Fruit fly (Drosophila melanogaster) whole organism, embryonic: ENCODE measurements around the gene kri.

Source experiments
- Atf3 ChIP-seq: fragments of 200-800 bp; sonication (Bioruptor generic); optimal IDR thresholded peaks from 3 replicates; lab custom pipeline; 2016; ENCODE audit warnings: missing biosample characterization, missing genetic modification characterization
- CG10543 ChIP-seq: fragments of 200-800 bp; sonication (Bioruptor generic); optimal IDR thresholded peaks from 3 replicates; lab custom pipeline; 2017; ENCODE audit warnings: missing biosample characterization, mild to moderate bottlenecking, missing genetic modification characterization, moderate library complexity
- CG11456 ChIP-seq: fragments of 200-800 bp; sonication (Bioruptor generic); IDR thresholded peaks from 3 replicates; pipeline ENCODE4 v1.3.6; 2022; ENCODE audit warnings: missing biosample characterization, missing genetic modification characterization
- CG11696 ChIP-seq: fragments of 200-800 bp; sonication (Bioruptor generic); IDR thresholded peaks from 2 replicates; pipeline ENCODE4 v1.3.6; 2022; ENCODE audit warnings: missing biosample characterization, missing genetic modification characterization
- CG15073 ChIP-seq: fragments of 200-800 bp; sonication (Bioruptor generic); optimal IDR thresholded peaks from 2 replicates; lab custom pipeline; 2016; ENCODE audit warnings: missing biosample characterization, missing genetic modification characterization
- CG16813 ChIP-seq: fragments of 200-800 bp; sonication (Bioruptor generic); IDR thresholded peaks from 3 replicates; pipeline ENCODE4 v1.3.6; 2022; ENCODE audit warnings: missing biosample characterization, missing genetic modification characterization; ENCODE audit not compliant: partially characterized antibody
- CG17186 ChIP-seq: fragments of 200-800 bp; sonication (Bioruptor generic); optimal IDR thresholded peaks from 3 replicates; lab custom pipeline; 2017; ENCODE audit warnings: missing biosample characterization, missing genetic modification reagents, missing genetic modification characterization
- CG17359 ChIP-seq: fragments of 200-800 bp; sonication (Bioruptor generic); optimal IDR thresholded peaks from 3 replicates; lab custom pipeline; 2018; ENCODE audit warnings: missing biosample characterization, mild to moderate bottlenecking, missing genetic modification characterization, moderate library complexity
- CG2199 ChIP-seq: fragments of 200-800 bp; sonication (Bioruptor generic); IDR thresholded peaks from 3 replicates; pipeline ENCODE4 v1.3.6; 2022; ENCODE audit warnings: missing biosample characterization, missing genetic modification characterization
- CG30020 ChIP-seq: fragments of 200-800 bp; optimal IDR thresholded peaks from 2 replicates; lab custom pipeline; 2019; ENCODE audit warnings: missing biosample characterization, mild to moderate bottlenecking, missing genetic modification characterization, moderate library complexity
- CG4730 ChIP-seq: fragments of 200-800 bp; sonication (Bioruptor generic); IDR thresholded peaks from 2 replicates; pipeline ENCODE4 v1.3.6; 2022; ENCODE audit warnings: missing biosample characterization, missing genetic modification characterization
- CG5953 ChIP-seq: fragments of 200-800 bp; sonication (Bioruptor generic); IDR thresholded peaks from 2 replicates; pipeline ENCODE4 v1.3.6; 2022; ENCODE audit warnings: missing biosample characterization, missing genetic modification characterization
- CG7372 ChIP-seq: fragments of 200-800 bp; sonication (Bioruptor generic); IDR thresholded peaks from 2 replicates; pipeline ENCODE4 v1.3.6; 2022; ENCODE audit warnings: missing biosample characterization, missing genetic modification characterization
- CG7963 ChIP-seq: fragments of 200-800 bp; sonication (Bioruptor generic); IDR thresholded peaks from 3 replicates; pipeline ENCODE4 v1.3.6; 2022; ENCODE audit warnings: missing biosample characterization, missing genetic modification characterization; ENCODE audit not compliant: partially characterized antibody
- CG8765 ChIP-seq: fragments of 200-800 bp; sonication (Bioruptor generic); IDR thresholded peaks from 2 replicates; pipeline ENCODE4 v1.3.6; 2022; ENCODE audit warnings: missing biosample characterization, missing genetic modification characterization
- CG9817 ChIP-seq: fragments of 200-800 bp; sonication (Bioruptor generic); optimal IDR thresholded peaks from 2 replicates; lab custom pipeline; 2018; ENCODE audit warnings: missing biosample characterization, mild to moderate bottlenecking, missing genetic modification characterization, moderate library complexity
- Camta ChIP-seq: fragments of 200-800 bp; sonication (Bioruptor generic); optimal IDR thresholded peaks from 2 replicates; lab custom pipeline; 2016; ENCODE audit warnings: missing biosample characterization, missing genetic modification characterization
- Dip3 ChIP-seq: fragments of 200-800 bp; sonication (Bioruptor generic); optimal IDR thresholded peaks from 3 replicates; lab custom pipeline; 2016; ENCODE audit warnings: missing biosample characterization, missing genetic modification characterization
- Doc2 ChIP-seq: fragments of 200-800 bp; sonication (Bioruptor generic); IDR thresholded peaks from 2 replicates; pipeline ENCODE4 v1.3.6; 2022; ENCODE audit warnings: missing biosample characterization, missing genetic modification characterization
- E2f2 ChIP-seq: fragments of 200-800 bp; sonication (Bioruptor generic); IDR thresholded peaks from 2 replicates; pipeline ENCODE4 v1.3.6; 2022; ENCODE audit warnings: missing biosample characterization, missing genetic modification characterization
- H15 ChIP-seq: fragments of 200-800 bp; sonication (Bioruptor generic); IDR thresholded peaks from 3 replicates; pipeline ENCODE4 v1.3.6; 2022; ENCODE audit warnings: missing biosample characterization, missing genetic modification characterization
- HLH4C ChIP-seq: fragments of 200-800 bp; sonication (Bioruptor generic); IDR thresholded peaks from 3 replicates; pipeline ENCODE4 v1.3.6; 2022; ENCODE audit warnings: missing biosample characterization, missing genetic modification characterization; ENCODE audit not compliant: partially characterized antibody
- Kr ChIP-seq: fragments of 200-800 bp; sonication (Bioruptor generic); optimal IDR thresholded peaks from 2 replicates; lab custom pipeline; 2017; ENCODE audit warnings: missing biosample characterization, mild to moderate bottlenecking, missing genetic modification characterization
- Max ChIP-seq: fragments of 200-800 bp; sonication (Bioruptor generic); optimal IDR thresholded peaks from 2 replicates; lab custom pipeline; 2016; ENCODE audit warnings: missing biosample characterization, mild to moderate bottlenecking, missing genetic modification characterization
- NC2β ChIP-seq: fragments of 200-800 bp; sonication (Bioruptor generic); optimal IDR thresholded peaks from 2 replicates; lab custom pipeline; 2016; ENCODE audit warnings: missing biosample characterization, missing genetic modification characterization
- NFAT ChIP-seq: fragments of 200-800 bp; sonication (Bioruptor generic); IDR thresholded peaks from 2 replicates; pipeline ENCODE4 v1.3.6; 2022; ENCODE audit warnings: missing biosample characterization, missing genetic modification characterization
- Rfx ChIP-seq: fragments of 200-800 bp; sonication (Bioruptor generic); IDR thresholded peaks from 2 replicates; pipeline ENCODE4 v1.3.6; 2022; ENCODE audit warnings: missing biosample characterization, missing genetic modification characterization
- Six4 ChIP-seq: fragments of 200-800 bp; sonication (Bioruptor generic); optimal IDR thresholded peaks from 2 replicates; lab custom pipeline; 2016; ENCODE audit warnings: missing biosample characterization, missing genetic modification characterization
- Usf ChIP-seq: fragments of 200-800 bp; sonication (Bioruptor generic); optimal IDR thresholded peaks from 2 replicates; lab custom pipeline; 2017; ENCODE audit warnings: missing genotype, missing biosample characterization, missing genetic modification characterization
- Xrp1 ChIP-seq: fragments of 200-800 bp; sonication (Bioruptor generic); IDR thresholded peaks from 2 replicates; pipeline ENCODE4 v1.3.6; 2022; ENCODE audit warnings: missing biosample characterization, missing genetic modification characterization
- az2 ChIP-seq: fragments of 200-800 bp; sonication (Bioruptor generic); optimal IDR thresholded peaks from 3 replicates; lab custom pipeline; 2016; ENCODE audit warnings: missing biosample characterization, missing genetic modification characterization
- dpn ChIP-seq, 2 experiments: fragments of 200-800 bp; sonication (Bioruptor generic); optimal IDR thresholded peaks; 3 replicates each; lab custom pipeline; 2016; ENCODE audit warnings: missing biosample characterization in 2 of 2, missing genetic modification characterization in 2 of 2
- en ChIP-seq: fragments of 200-800 bp; sonication (Bioruptor generic); optimal IDR thresholded peaks from 2 replicates; lab custom pipeline; 2016; ENCODE audit warnings: missing biosample characterization, missing genetic modification characterization
- fu2 ChIP-seq: fragments of 200-800 bp; sonication (Bioruptor generic); optimal IDR thresholded peaks from 2 replicates; lab custom pipeline; 2016; ENCODE audit warnings: missing biosample characterization, missing genetic modification characterization
- gfzf ChIP-seq: fragments of 200-800 bp; sonication (Bioruptor generic); optimal IDR thresholded peaks from 2 replicates; lab custom pipeline; 2016; ENCODE audit warnings: missing biosample characterization, mild to moderate bottlenecking, missing genetic modification characterization, moderate library complexity
- gsb ChIP-seq: fragments of 200-800 bp; sonication (Bioruptor generic); IDR thresholded peaks from 2 replicates; pipeline ENCODE4 v1.3.6; 2022; ENCODE audit warnings: missing biosample characterization, missing genetic modification characterization
- gt ChIP-seq: fragments of 200-800 bp; sonication (Bioruptor generic); IDR thresholded peaks from 2 replicates; pipeline ENCODE4 v1.3.6; 2022; ENCODE audit warnings: missing biosample characterization, missing genetic modification characterization
- hbn ChIP-seq: fragments of 200-800 bp; sonication (Bioruptor generic); IDR thresholded peaks from 2 replicates; pipeline ENCODE4 v1.3.6; 2022; ENCODE audit warnings: missing biosample characterization, missing genetic modification characterization; ENCODE audit not compliant: partially characterized antibody
- insv ChIP-seq, 2 experiments: fragments of 200-800 bp; sonication (Bioruptor generic); optimal IDR thresholded peaks; 3 replicates each; lab custom pipeline; 2016 to 2018; ENCODE audit warnings: missing biosample characterization in 2 of 2, missing genetic modification characterization in 2 of 2
- kah ChIP-seq: fragments of 200-800 bp; sonication (Bioruptor generic); optimal IDR thresholded peaks from 2 replicates; lab custom pipeline; 2018; ENCODE audit warnings: missing biosample characterization, mild to moderate bottlenecking, missing genetic modification characterization
- lola ChIP-seq, 3 experiments: fragments of >200 bp in 2 of 3; fragments of 200-800 bp in 1 of 3; sonication (Bioruptor generic) in 1 of 3; optimal IDR thresholded peaks; 2 replicates each; lab custom pipeline; 2017 to 2019; ENCODE audit warnings: missing biosample characterization in 3 of 3, missing genetic modification characterization in 3 of 3, mild to moderate bottlenecking in 1 of 3, moderate library complexity in 1 of 3
- nau ChIP-seq: fragments of 200-800 bp; sonication (Bioruptor generic); optimal IDR thresholded peaks from 3 replicates; lab custom pipeline; 2017; ENCODE audit warnings: missing biosample characterization, mild to moderate bottlenecking, missing genetic modification characterization, missing genetic modification reagents
- nmo ChIP-seq: fragments of 200-800 bp; sonication (Bioruptor generic); optimal IDR thresholded peaks from 2 replicates; lab custom pipeline; 2018; ENCODE audit warnings: missing biosample characterization, mild to moderate bottlenecking, missing genetic modification characterization, moderate library complexity
- nom ChIP-seq: fragments of 200-800 bp; sonication (Bioruptor generic); optimal IDR thresholded peaks from 2 replicates; lab custom pipeline; 2017; ENCODE audit warnings: missing biosample characterization, missing genetic modification characterization, mild to moderate bottlenecking, moderate library complexity, missing genetic modification reagents
- odd ChIP-seq: fragments of 200-800 bp; sonication (Bioruptor generic); optimal IDR thresholded peaks from 2 replicates; lab custom pipeline; 2017; ENCODE audit warnings: missing biosample characterization, mild to moderate bottlenecking, missing genetic modification characterization
- scrt ChIP-seq: fragments of 200-800 bp; sonication (Bioruptor generic); optimal IDR thresholded peaks from 2 replicates; lab custom pipeline; 2018; ENCODE audit warnings: missing biosample characterization, mild to moderate bottlenecking, missing genetic modification characterization, moderate library complexity
- slou ChIP-seq: fragments of 200-800 bp; sonication (Bioruptor generic); optimal IDR thresholded peaks from 3 replicates; lab custom pipeline; 2016; ENCODE audit warnings: missing biosample characterization, missing genetic modification characterization
- ssp ChIP-seq: fragments of 200-800 bp; sonication (Bioruptor generic); IDR thresholded peaks from 2 replicates; pipeline ENCODE4 v1.3.6; 2022; ENCODE audit warnings: missing biosample characterization, missing genetic modification characterization
- stc ChIP-seq: fragments of 200-800 bp; sonication (Bioruptor generic); IDR thresholded peaks from 2 replicates; pipeline ENCODE4 v1.3.6; 2022; ENCODE audit warnings: missing biosample characterization, missing genetic modification characterization
- trh ChIP-seq: fragments of 200-800 bp; sonication (Bioruptor generic); optimal IDR thresholded peaks from 2 replicates; lab custom pipeline; 2016; ENCODE audit warnings: missing biosample characterization, missing genetic modification characterization
- tup ChIP-seq: fragments of 200-800 bp; sonication (Bioruptor generic); optimal IDR thresholded peaks from 2 replicates; lab custom pipeline; 2016; ENCODE audit warnings: missing biosample characterization, mild to moderate bottlenecking, missing genetic modification characterization, moderate library complexity

The kri gene

DNA sequence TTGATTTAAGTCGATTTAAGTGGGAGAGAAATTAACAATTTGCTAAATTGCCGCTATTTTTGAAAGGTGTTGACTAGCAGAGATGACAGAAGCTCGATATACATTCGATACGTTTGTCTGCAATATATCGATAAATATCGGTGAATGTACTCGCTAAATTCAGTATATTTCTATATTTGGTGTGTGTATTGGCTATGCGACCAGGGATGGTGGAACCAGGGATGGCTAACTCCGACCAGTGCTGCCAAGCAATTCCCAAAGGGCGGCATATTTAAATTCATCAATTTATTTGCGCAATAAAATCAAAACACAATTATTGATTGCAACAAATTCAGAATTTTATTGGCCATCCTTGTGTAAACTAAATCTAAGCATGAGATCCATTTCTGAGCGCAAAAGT is 2.2 kb downstream of the kri start, which contains the start of gene mad2 (continued):
- TF ChIP-seq Usf (GFP tag; lab: Kevin White, UChicago) (no peak), Rfx (GFP tag; lab: Robert Waterston, UW) (peak; percentile 41; the same call in 1 of the 2 replicates), CG5953 (GFP tag; lab: Robert Waterston, UW) (no peak), tup (GFP tag; lab: Kevin White, UChicago) (no peak), stc (GFP tag; lab: Robert Waterston, UW) (no peak), Atf3 (no peak), Six4 (no peak), H15 (GFP tag; lab: Robert Waterston, UW) (no peak), gsb (GFP tag; lab: Robert Waterston, UW) (no peak), ssp (GFP tag; lab: Robert Waterston, UW) (0 out of 2 replicates have a peak, but pooled peaks have one; percentile 25), CG16813 (GFP tag; lab: Robert Waterston, UW) (peak; percentile 78), CG11456 (GFP tag; lab: Robert Waterston, UW) (peak; percentile 20; the same call in 1 of the 3 replicates), CG7963 (GFP tag; lab: Robert Waterston, UW) (peak; percentile 54; the same call in 1 of the 3 replicates), CG10543 (GFP tag; lab: Kevin White, UChicago) (no peak), nmo (GFP tag; lab: Kevin White, UChicago) (peak; percentile 79), HLH4C (peak; percentile 65), CG30020 (tag; lab: Kevin White, UChicago) (peak; percentile 15), trh (GFP tag; lab: Kevin White, UChicago) (no peak), insv (GFP tag; optimal IDR thresholded peaks at IDR 0.05; lab: Kevin White, UChicago) (peak in 1 of 2 experiments; percentile 44), NFAT (GFP tag; lab: Robert Waterston, UW) (no peak; the same call in 1 of the 2 replicates), nom (GFP tag; lab: Kevin White, UChicago) (no peak), Camta (no peak), scrt (GFP tag; lab: Kevin White, UChicago) (no peak), slou (GFP tag; lab: Kevin White, UChicago) (no peak), dpn (GFP tag; optimal IDR thresholded peaks at IDR 0.05; lab: Kevin White, UChicago) (peak; percentile 10 to 22), Doc2 (GFP tag; lab: Robert Waterston, UW) (no peak), CG2199 (GFP tag; lab: Robert Waterston, UW) (no peak), Dip3 (GFP tag; lab: Kevin White, UChicago) (no peak), gfzf (peak; percentile 88), CG8765 (GFP tag; lab: Robert Waterston, UW) (0 out of 2 replicates have a peak, but pooled peaks have one; percentile 18), CG4730 (no peak), Xrp1 (0 out of 2 replicates have a peak, but pooled peaks have one; percentile 20), Kr (GFP tag; lab: Kevin White, UChicago) (no peak), nau (GFP tag; lab: Kevin White, UChicago) (no peak), kah (GFP tag; lab: Kevin White, UChicago) (no peak), CG9817 (tag; lab: Kevin White, UChicago) (no peak), CG7372 (GFP tag; lab: Robert Waterston, UW) (no peak), CG15073 (GFP tag; lab: Kevin White, UChicago) (no peak), lola (GFP tag; optimal IDR thresholded peaks at IDR 0.05; lab: Kevin White, UChicago) (peak in 1 of 3 experiments; percentile 10), E2f2 (peak; percentile 100), en (no peak), Max (GFP tag; lab: Kevin White, UChicago) (no peak), fu2 (GFP tag; lab: Kevin White, UChicago) (no peak), CG17186 (GFP tag; lab: Kevin White, UChicago) (peak; percentile 60), az2 (GFP tag; lab: Kevin White, UChicago) (no peak), gt (GFP tag; lab: Robert Waterston, UW) (no peak), CG17359 (tag; lab: Kevin White, UChicago) (no peak), odd (GFP tag; lab: Kevin White, UChicago) (no peak), NC2β (GFP tag; lab: Kevin White, UChicago) (peak; percentile 34), hbn (GFP tag; lab: Robert Waterston, UW) (peak; percentile 55; the same call in 1 of the 2 replicates), CG11696 (GFP tag; lab: Robert Waterston, UW) (no peak)
